Worm (Caenorhabditis elegans) whole organism, L4 larva: ENCODE results near the gene nep-15.

Source experiments
- F10B5.3 ChIP-seq: sonication (generic microtip); optimal IDR thresholded peaks from 2 replicates; lab custom pipeline; 2016; ENCODE audit warnings: mild to moderate bottlenecking, missing genetic modification characterization, missing compliant biosample characterization
- F26F4.8 ChIP-seq: fragments of 200-800 bp; sonication (Bioruptor generic); conservative IDR thresholded peaks from 2 replicates; pipeline ENCODE4 v1.3.6; 2022; ENCODE audit warnings: missing genetic modification characterization, missing compliant biosample characterization
- F37D6.2 ChIP-seq: sonication (generic microtip); optimal IDR thresholded peaks from 2 replicates; lab custom pipeline; 2016; ENCODE audit warnings: mild to moderate bottlenecking, missing genetic modification characterization, missing compliant biosample characterization
- F44E2.7 ChIP-seq: fragments of 200-800 bp; sonication (Bioruptor generic); IDR thresholded peaks from 2 replicates; pipeline ENCODE4 v2.1.2; 2022; ENCODE audit warnings: missing genetic modification characterization, missing compliant biosample characterization
- F49E8.2 ChIP-seq: sonication (generic microtip); optimal IDR thresholded peaks from 2 replicates; lab custom pipeline; 2016; ENCODE audit warnings: missing compliant biosample characterization, mild to moderate bottlenecking, missing genetic modification characterization, borderline replicate concordance
- T26A8.4 ChIP-seq: fragments of 200-800 bp; sonication (Bioruptor generic); IDR thresholded peaks from 2 replicates; pipeline ENCODE4 v1.3.6; 2022; ENCODE audit warnings: missing genetic modification characterization, missing compliant biosample characterization
- Y105C5A.15 ChIP-seq: fragments of 200-800 bp; sonication (Bioruptor generic); IDR thresholded peaks from 2 replicates; pipeline ENCODE4 v1.3.6; 2022; ENCODE audit warnings: missing genetic modification characterization, missing compliant biosample characterization
- Y48G9A.11 ChIP-seq: fragments of 200-800 bp; sonication (Bioruptor generic); IDR thresholded peaks from 2 replicates; pipeline ENCODE4 v1.3.6; 2022; ENCODE audit warnings: missing genetic modification reagents, missing genetic modification characterization, missing compliant biosample characterization
- aha-1 ChIP-seq: fragments of 150-350 bp; peaks from one replicate; lab custom pipeline; 2014; ENCODE audit warnings: missing biosample characterization, missing genetic modification characterization
- arid-1 ChIP-seq: fragments of 200-800 bp; sonication (Bioruptor generic); conservative IDR thresholded peaks from 2 replicates; pipeline ENCODE4 v1.3.6; 2022; ENCODE audit warnings: missing genetic modification reagents, missing genetic modification characterization, missing compliant biosample characterization
- ceh-32 ChIP-seq: sonication (generic microtip); optimal IDR thresholded peaks from 2 replicates; lab custom pipeline; 2016; ENCODE audit warnings: mild to moderate bottlenecking, missing genetic modification characterization, missing compliant biosample characterization; ENCODE audit not compliant: poor library complexity
- ces-1 ChIP-seq: fragments of 150-350 bp; sonication (generic microtip); optimal IDR thresholded peaks from 4 replicates; lab custom pipeline; 2014; ENCODE audit warnings: missing biosample characterization, missing genetic modification reagents, missing genetic modification characterization
- cey-2 ChIP-seq: sonication (generic microtip); optimal IDR thresholded peaks from 3 replicates; lab custom pipeline; 2017; ENCODE audit warnings: missing genetic modification characterization, mild to moderate bottlenecking, missing compliant biosample characterization, antibody characterized with exemption, borderline replicate concordance; ENCODE audit not compliant: insufficient read depth
- daf-16 ChIP-seq, 3 experiments: sonication (generic microtip); optimal IDR thresholded peaks; 2 replicates each; lab custom pipeline; 2016 to 2017; ENCODE audit warnings: missing genetic modification characterization in 3 of 3, missing genetic modification reagents in 3 of 3, mild to moderate bottlenecking in 2 of 3, missing compliant biosample characterization in 2 of 3, missing biosample characterization in 1 of 3, moderate library complexity in 1 of 3
- daf-19 ChIP-seq: fragments of 200-800 bp; sonication (Bioruptor generic); conservative IDR thresholded peaks from 2 replicates; pipeline ENCODE4 v1.3.6; 2022; ENCODE audit warnings: missing genetic modification characterization, missing compliant biosample characterization
- dmd-6 ChIP-seq: fragments of 200-800 bp; sonication (Bioruptor generic); IDR thresholded peaks from 2 replicates; pipeline ENCODE4 v1.3.6; 2022; ENCODE audit warnings: missing genetic modification reagents, missing genetic modification characterization, missing compliant biosample characterization
- dmd-8 ChIP-seq: fragments of 200-800 bp; sonication (Bioruptor generic); IDR thresholded peaks from 2 replicates; pipeline ENCODE4 v1.3.6; 2022; ENCODE audit warnings: missing genetic modification characterization, missing compliant biosample characterization
- dmd-9 ChIP-seq: fragments of 200-800 bp; sonication (Bioruptor generic); IDR thresholded peaks from 2 replicates; pipeline ENCODE4 v1.3.6; 2022; ENCODE audit warnings: missing genetic modification reagents, missing genetic modification characterization, missing compliant biosample characterization
- dpl-1 ChIP-seq: fragments of 150-350 bp; optimal IDR thresholded peaks from 2 replicates; lab custom pipeline; 2014; ENCODE audit warnings: missing biosample characterization, missing genetic modification reagents, missing genetic modification characterization
- egl-43 ChIP-seq: fragments of 200-800 bp; sonication (Bioruptor generic); IDR thresholded peaks from 2 replicates; pipeline ENCODE4 v1.3.6; 2022; ENCODE audit warnings: missing genetic modification reagents, missing genetic modification characterization, missing compliant biosample characterization
- fos-1 ChIP-seq: fragments of 150-350 bp; optimal IDR thresholded peaks from 2 replicates; lab custom pipeline; 2014; ENCODE audit warnings: missing biosample characterization, missing genetic modification characterization
- hlh-11 ChIP-seq: fragments of 200-800 bp; sonication (Bioruptor generic); optimal IDR thresholded peaks from 2 replicates; lab custom pipeline; 2018; ENCODE audit warnings: mild to moderate bottlenecking, missing genetic modification characterization, missing compliant biosample characterization
- hlh-30 ChIP-seq: sonication (generic microtip); optimal IDR thresholded peaks from 2 replicates; lab custom pipeline; 2017; ENCODE audit warnings: antibody characterized with exemption, mild to moderate bottlenecking, missing genetic modification characterization, missing compliant biosample characterization; ENCODE audit not compliant: insufficient read depth
- lim-7 ChIP-seq: fragments of 200-800 bp; sonication (Bioruptor generic); IDR thresholded peaks from 2 replicates; pipeline ENCODE4 v1.3.6; 2022; ENCODE audit warnings: missing genetic modification characterization, missing compliant biosample characterization
- lin-15B ChIP-seq: fragments of 150-350 bp; sonication (generic microtip); optimal IDR thresholded peaks from 3 replicates; lab custom pipeline; 2014; ENCODE audit warnings: missing biosample characterization, missing genetic modification characterization
- lir-3 ChIP-seq: sonication (generic microtip); optimal IDR thresholded peaks from 2 replicates; lab custom pipeline; 2016; ENCODE audit warnings: mild to moderate bottlenecking, missing genetic modification characterization, missing compliant biosample characterization
- lsy-2 ChIP-seq, 2 experiments: fragments of 150-350 bp in 1 of 2; sonication (generic microtip) in 1 of 2; optimal IDR thresholded peaks; 2 replicates each; lab custom pipeline; 2014 to 2017; ENCODE audit warnings: missing biosample characterization in 2 of 2, missing genetic modification characterization in 2 of 2
- madf-5 ChIP-seq, 2 experiments: fragments of 200-800 bp; sonication (Bioruptor generic); IDR thresholded peaks; 2 replicates each; pipeline ENCODE4 v1.3.6; 2022; ENCODE audit warnings: missing compliant biosample characterization in 2 of 2, missing genetic modification characterization in 2 of 2
- mdl-1 ChIP-seq, 2 experiments: fragments of 150-350 bp in 1 of 2; sonication (generic microtip) in 1 of 2; optimal IDR thresholded peaks; 2 replicates each; lab custom pipeline; 2014 to 2017; ENCODE audit warnings: missing biosample characterization in 2 of 2, missing genetic modification characterization in 2 of 2
- mep-1 ChIP-seq: fragments of 150-350 bp; sonication (generic microtip); optimal IDR thresholded peaks from 3 replicates; lab custom pipeline; 2014; ENCODE audit warnings: missing biosample characterization, missing genetic modification characterization
- mes-2 ChIP-seq: sonication (generic microtip); optimal IDR thresholded peaks from 2 replicates; lab custom pipeline; 2016; ENCODE audit warnings: missing genotype, mild to moderate bottlenecking, missing genetic modification characterization, missing compliant biosample characterization; ENCODE audit not compliant: poor library complexity, severe bottlenecking
- nhr-25 ChIP-seq: sonication (generic microtip); optimal IDR thresholded peaks from 2 replicates; lab custom pipeline; 2017; ENCODE audit warnings: missing genetic modification characterization, mild to moderate bottlenecking, missing compliant biosample characterization, antibody characterized with exemption, moderate library complexity, borderline replicate concordance; ENCODE audit not compliant: insufficient read depth
- nhr-42 ChIP-seq: fragments of 200-800 bp; sonication (Bioruptor generic); IDR thresholded peaks from 2 replicates; pipeline ENCODE4 v1.3.6; 2022; ENCODE audit warnings: missing genetic modification characterization, missing compliant biosample characterization
- nhr-6 ChIP-seq: fragments of 150-350 bp; optimal IDR thresholded peaks from 2 replicates; lab custom pipeline; 2014; ENCODE audit warnings: missing biosample characterization, missing genetic modification characterization
- nhr-77 ChIP-seq: fragments of 150-350 bp; optimal IDR thresholded peaks from 2 replicates; lab custom pipeline; 2014; ENCODE audit warnings: missing biosample characterization, missing genetic modification characterization
- pha-4 ChIP-seq, 2 experiments: fragments of 150-350 bp in 1 of 2; fragments of 200-800 bp in 1 of 2; sonication (Bioruptor generic) in 1 of 2; IDR thresholded peaks in 1 of 2; optimal IDR thresholded peaks in 1 of 2; 2 replicates each; pipeline versions ENCODE4 v1.3.6 to Lab custom; 2014 to 2022; ENCODE audit warnings: missing genetic modification characterization in 2 of 2, missing genetic modification reagents in 2 of 2, missing biosample characterization in 1 of 2, missing compliant biosample characterization in 1 of 2
- php-3 ChIP-seq: fragments of 200-800 bp; sonication (Bioruptor generic); IDR thresholded peaks from 2 replicates; pipeline ENCODE4 v1.3.6; 2022; ENCODE audit warnings: missing genetic modification reagents, missing genetic modification characterization, missing compliant biosample characterization
- pqm-1 ChIP-seq: sonication (generic microtip); optimal IDR thresholded peaks from 2 replicates; lab custom pipeline; 2017; ENCODE audit warnings: missing biosample characterization, missing genetic modification characterization
- rbr-2 ChIP-seq: sonication (generic microtip); optimal IDR thresholded peaks from 2 replicates; lab custom pipeline; 2016; ENCODE audit warnings: missing genotype, missing genetic modification characterization, missing compliant biosample characterization
- set-16 ChIP-seq: fragments of 200-800 bp; sonication (Bioruptor generic); IDR thresholded peaks from 2 replicates; pipeline ENCODE4 v1.3.6; 2022; ENCODE audit warnings: missing genetic modification reagents, missing genetic modification characterization, missing compliant biosample characterization
- snpc-4 ChIP-seq: fragments of 150-350 bp; optimal IDR thresholded peaks from 2 replicates; lab custom pipeline; 2014; ENCODE audit warnings: missing biosample characterization, missing genetic modification characterization
- spr-1 ChIP-seq: sonication (generic microtip); optimal IDR thresholded peaks from 2 replicates; lab custom pipeline; 2016; ENCODE audit warnings: mild to moderate bottlenecking, missing genetic modification characterization, missing compliant biosample characterization
- unc-130 ChIP-seq: sonication (generic microtip); optimal IDR thresholded peaks from 2 replicates; lab custom pipeline; 2016; ENCODE audit warnings: missing genetic modification reagents, missing genetic modification characterization, missing compliant biosample characterization
- vab-7 ChIP-seq: fragments of 200-800 bp; sonication (Bioruptor generic); IDR thresholded peaks from 2 replicates; pipeline ENCODE4 v1.3.6; 2022; ENCODE audit warnings: missing genetic modification reagents, missing genetic modification characterization, missing compliant biosample characterization
- zfp-3 ChIP-seq: fragments of 200-800 bp; sonication (Bioruptor generic); conservative IDR thresholded peaks from 2 replicates; pipeline ENCODE4 v1.3.6; 2022; ENCODE audit warnings: missing genetic modification reagents, missing genetic modification characterization, missing compliant biosample characterization
- zip-11 ChIP-seq: fragments of 200-800 bp; sonication (Bioruptor generic); IDR thresholded peaks from 2 replicates; pipeline ENCODE4 v1.3.6; 2022; ENCODE audit warnings: missing genetic modification characterization, missing compliant biosample characterization
- ztf-7 ChIP-seq: fragments of 150-350 bp; optimal IDR thresholded peaks from 2 replicates; lab custom pipeline; 2014; ENCODE audit warnings: missing biosample characterization, missing genetic modification characterization

Gene nep-15

ce11 chrX:8386068-8386851 lies 14.3 kb downstream of the nep-15 start:
- TF ChIP-seq lin-15B (tag; lab: Kevin White, UChicago) = no peak
- TF ChIP-seq arid-1 (GFP tag; lab: Robert Waterston, UW) = peak; percentile 35; the same call in 1 of the 2 replicates
- TF ChIP-seq mdl-1 (tag; optimal IDR thresholded peaks at IDR 0.05; lab: Kevin White, UChicago) = peak; percentile 2 to 37
- peak; percentile 67 for TF ChIP-seq vab-7 (GFP tag; lab: Robert Waterston, UW)
- peak; percentile 51; the same call in 1 of the 2 replicates for TF ChIP-seq T26A8.4 (GFP tag; lab: Robert Waterston, UW)
- TF ChIP-seq nhr-25 (tag; lab: Kevin White, UChicago) = peak; percentile 60
- 0 out of 2 replicates have a peak, but pooled peaks have one; percentile 43 for TF ChIP-seq php-3 (GFP tag; lab: Robert Waterston, UW)
- TF ChIP-seq F49E8.2 (tag; lab: Kevin White, UChicago) = no peak
- peak; percentile 3 for TF ChIP-seq ceh-32
- TF ChIP-seq mep-1 (tag; lab: Kevin White, UChicago) = peak; percentile 61
- TF ChIP-seq dmd-8 (GFP tag; lab: Robert Waterston, UW) = peak; percentile 85
- no peak for TF ChIP-seq zip-11 (GFP tag; lab: Robert Waterston, UW)
- peak; percentile 67 for TF ChIP-seq hlh-30
- no peak for TF ChIP-seq F44E2.7 (GFP tag; lab: Robert Waterston, UW)
- no peak for TF ChIP-seq pqm-1
- peak; percentile 49 for TF ChIP-seq F10B5.3 (tag; lab: Kevin White, UChicago)
- 0 out of 2 replicates have a peak, but pooled peaks have one; percentile 9 for TF ChIP-seq daf-19 (GFP tag; lab: Robert Waterston, UW)
- TF ChIP-seq lim-7 = peak; percentile 80
- no peak for TF ChIP-seq dmd-9
- TF ChIP-seq lsy-2 (tag; optimal IDR thresholded peaks at IDR 0.05; lab: Kevin White, UChicago) = peak in 1 of 2 experiments; percentile 34
- TF ChIP-seq pha-4 (GFP tag; IDR thresholded peaks at IDR 0.05; lab: Robert Waterston, UW) = peak; percentile 71; the same call in 1 of the 2 replicates
- TF ChIP-seq pha-4 (tag; optimal IDR thresholded peaks at IDR 0.05; lab: Kevin White, UChicago) = no peak
- no peak for TF ChIP-seq dpl-1
- peak; percentile 72 for TF ChIP-seq egl-43 (GFP tag; lab: Robert Waterston, UW)
- 0 out of 2 replicates have a peak, but pooled peaks have one; percentile 13 for TF ChIP-seq nhr-42 (GFP tag; lab: Robert Waterston, UW)
- TF ChIP-seq rbr-2 (tag; lab: Kevin White, UChicago) = peak; percentile 66
- TF ChIP-seq aha-1 (tag; lab: Kevin White, UChicago) = peak; percentile 72
- peak; percentile 39 for TF ChIP-seq nhr-77 (tag; lab: Kevin White, UChicago)
- TF ChIP-seq dmd-6 (GFP tag; lab: Robert Waterston, UW) = peak; percentile 53
- no peak for TF ChIP-seq lir-3 (tag; lab: Kevin White, UChicago)
- no peak for TF ChIP-seq fos-1 (tag; lab: Kevin White, UChicago)
- peak in 1 of 2 experiments; percentile 81; a peak in 1 of 4 replicates for TF ChIP-seq madf-5 (GFP tag; IDR thresholded peaks at IDR 0.05; lab: Robert Waterston, UW)
- no peak for TF ChIP-seq ztf-7 (tag; lab: Kevin White, UChicago)
- TF ChIP-seq spr-1 (tag; lab: Kevin White, UChicago) = peak; percentile 12
- peak; percentile 16 for TF ChIP-seq hlh-11 (tag; lab: Kevin White, UChicago)
- TF ChIP-seq Y48G9A.11 = peak; percentile 60
- no peak for TF ChIP-seq snpc-4 (tag; lab: Kevin White, UChicago)
- 0 out of 2 replicates have a peak, but pooled peaks have one; percentile 39 for TF ChIP-seq F26F4.8 (GFP tag; lab: Robert Waterston, UW)
- TF ChIP-seq unc-130 (GFP tag; lab: Kevin White, UChicago) = no peak
- TF ChIP-seq daf-16 (GFP tag; optimal IDR thresholded peaks at IDR 0.05; lab: Kevin White, UChicago) = peak; percentile 14
- TF ChIP-seq daf-16 (tag; optimal IDR thresholded peaks at IDR 0.05; lab: Kevin White, UChicago) = peak; percentile 52
- no peak for TF ChIP-seq ces-1
- no peak for TF ChIP-seq cey-2 (tag; lab: Kevin White, UChicago)
- 0 out of 2 replicates have a peak, but pooled peaks have one; percentile 38 for TF ChIP-seq zfp-3
- TF ChIP-seq F37D6.2 = no peak
- no peak for TF ChIP-seq nhr-6 (tag; lab: Kevin White, UChicago)
- peak; percentile 82 for TF ChIP-seq mes-2 (tag; lab: Kevin White, UChicago)
- no peak for TF ChIP-seq set-16 (GFP tag; lab: Robert Waterston, UW)
- 0 out of 2 replicates have a peak, but pooled peaks have one; percentile 52 for TF ChIP-seq Y105C5A.15
